Worm (Caenorhabditis elegans) whole organism, young adult: ENCODE results near the gene gei-15.

ENCODE experiments used
- B0019.2 ChIP-seq: fragments of 200-800 bp; sonication (Bioruptor generic); conservative IDR thresholded peaks from 2 replicates; pipeline ENCODE4 v1.3.6; 2022; ENCODE audit warnings: missing genetic modification reagents, missing genetic modification characterization, missing compliant biosample characterization
- T26A5.8 ChIP-seq: sonication (generic microtip); optimal IDR thresholded peaks from 2 replicates; lab custom pipeline; 2016; ENCODE audit warnings: missing genetic modification characterization, missing compliant biosample characterization
- ama-1 ChIP-seq, 3 experiments: fragments of 150-350 bp in 1 of 3; sonication (generic microtip) in 2 of 3; optimal IDR thresholded peaks; 2 replicates each; lab custom pipeline; 2014 to 2018; ENCODE audit warnings: missing biosample characterization in 2 of 3, missing genetic modification characterization in 2 of 3, missing genetic modification reagents in 2 of 3
- attf-6 ChIP-seq: fragments of 200-800 bp; sonication (Bioruptor generic); IDR thresholded peaks from 2 replicates; pipeline ENCODE4 v1.3.6; 2022; ENCODE audit warnings: missing genetic modification reagents, missing genetic modification characterization, missing compliant biosample characterization
- ceh-79 ChIP-seq: sonication (generic microtip); optimal IDR thresholded peaks from 2 replicates; lab custom pipeline; 2017; ENCODE audit warnings: mild to moderate bottlenecking, missing genetic modification characterization, missing compliant biosample characterization
- die-1 ChIP-seq: sonication (generic microtip); optimal IDR thresholded peaks from 2 replicates; lab custom pipeline; 2016; ENCODE audit warnings: missing genotype, mild to moderate bottlenecking, missing genetic modification characterization, missing compliant biosample characterization
- dpl-1 ChIP-seq: fragments of 150-350 bp; optimal IDR thresholded peaks from 2 replicates; lab custom pipeline; 2014; ENCODE audit warnings: missing biosample characterization, missing genetic modification reagents, missing genetic modification characterization
- hmg-20 ChIP-seq: fragments of 200-800 bp; sonication (Bioruptor generic); IDR thresholded peaks from 2 replicates; pipeline ENCODE4 v1.3.6; 2022; ENCODE audit warnings: missing genetic modification reagents, missing genetic modification characterization, missing compliant biosample characterization
- repo-1 ChIP-seq: sonication (generic microtip); optimal IDR thresholded peaks from 2 replicates; lab custom pipeline; 2017; ENCODE audit warnings: mild to moderate bottlenecking, missing genetic modification characterization, missing compliant biosample characterization
- snpc-1.3 ChIP-seq: sonication (generic microtip); optimal IDR thresholded peaks from 2 replicates; lab custom pipeline; 2017; ENCODE audit warnings: missing genetic modification characterization, mild to moderate bottlenecking, missing compliant biosample characterization, antibody characterized with exemption, moderate library complexity, missing genotype, missing genetic modification reagents; ENCODE audit not compliant: insufficient read depth
- unc-62 ChIP-seq: fragments of 150-350 bp; optimal IDR thresholded peaks from 2 replicates; lab custom pipeline; 2014; ENCODE audit warnings: missing biosample characterization, missing genetic modification reagents, missing genetic modification characterization
- zfh-2 ChIP-seq: fragments of 200-800 bp; sonication (Bioruptor generic); conservative IDR thresholded peaks from 2 replicates; pipeline ENCODE4 v1.3.6; 2022; ENCODE audit warnings: missing genetic modification reagents, missing genetic modification characterization, missing compliant biosample characterization

DNA sequence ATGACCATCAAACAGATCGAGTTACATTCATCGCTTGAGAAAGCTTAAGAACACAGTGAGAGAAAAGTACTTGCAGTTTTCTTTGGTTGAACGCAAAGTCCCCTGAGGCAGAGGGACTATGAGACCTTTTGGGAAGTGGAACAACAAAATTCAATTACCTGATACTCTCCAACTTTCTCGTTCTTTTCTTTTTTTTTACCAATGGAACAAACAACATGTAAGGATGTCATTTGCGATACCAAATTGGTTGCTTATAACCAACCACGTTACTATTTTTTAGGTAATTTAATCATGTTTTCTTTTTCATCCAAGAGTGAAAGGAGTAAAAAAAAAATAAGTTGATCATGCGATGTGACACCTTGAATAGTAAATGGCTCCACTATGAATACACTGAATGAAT, 33.7 kb upstream of the gei-15 start:
- no peak for TF ChIP-seq ama-1 (optimal IDR thresholded peaks at IDR 0.05; lab: Kevin White, UChicago)
- TF ChIP-seq ama-1 (GFP tag; optimal IDR thresholded peaks at IDR 0.05; lab: Kevin White, UChicago) = no peak
- no peak for TF ChIP-seq repo-1 (tag; lab: Kevin White, UChicago)
- no peak for TF ChIP-seq attf-6
- TF ChIP-seq T26A5.8 = no peak
- no peak for TF ChIP-seq zfh-2 (GFP tag; lab: Robert Waterston, UW)
- TF ChIP-seq hmg-20 = no peak
- no peak for TF ChIP-seq B0019.2
- TF ChIP-seq snpc-1.3 (tag; lab: Kevin White, UChicago) = no peak
- no peak for TF ChIP-seq unc-62 (GFP tag; lab: Kevin White, UChicago)
- TF ChIP-seq die-1 = no peak
- no peak for TF ChIP-seq dpl-1 (GFP tag; lab: Kevin White, UChicago)
- no peak for TF ChIP-seq ceh-79 (tag; lab: Kevin White, UChicago)
